Fruit fly (Drosophila melanogaster) Kc167 (cell line): ENCODE results near the gene subdued.

Experiments
- Myc ChIP-seq: fragments of >200 bp; optimal IDR thresholded peaks from 2 replicates; lab custom pipeline; 2017; ENCODE audit warnings: missing external identifiers
- Sin3A ChIP-seq: fragments of >200 bp; optimal IDR thresholded peaks from 2 replicates; lab custom pipeline; 2018; ENCODE audit warnings: missing external identifiers
- h ChIP-seq: fragments of >200 bp; optimal IDR thresholded peaks from 3 replicates; lab custom pipeline; 2018; ENCODE audit warnings: missing external identifiers
- insv ChIP-seq: fragments of >200 bp; optimal IDR thresholded peaks from 3 replicates; lab custom pipeline; 2018; ENCODE audit warnings: missing external identifiers
- psq ChIP-seq: fragments of >200 bp; optimal IDR thresholded peaks from 2 replicates; lab custom pipeline; 2017; ENCODE audit warnings: missing external identifiers
- ttk ChIP-seq: sonication (Bioruptor generic); optimal IDR thresholded peaks from 2 replicates; lab custom pipeline; 2017; ENCODE audit warnings: missing external identifiers

The subdued gene

dm6 chr3R:19625300-19626230, 17.0 kb downstream of the subdued start:
- TF ChIP-seq Sin3A (no peak), insv (lab: Kevin White, UChicago) (no peak), h (lab: Kevin White, UChicago) (no peak), psq (lab: Kevin White, UChicago) (no peak), ttk (lab: Kevin White, UChicago) (no peak), Myc (no peak)

DNA sequence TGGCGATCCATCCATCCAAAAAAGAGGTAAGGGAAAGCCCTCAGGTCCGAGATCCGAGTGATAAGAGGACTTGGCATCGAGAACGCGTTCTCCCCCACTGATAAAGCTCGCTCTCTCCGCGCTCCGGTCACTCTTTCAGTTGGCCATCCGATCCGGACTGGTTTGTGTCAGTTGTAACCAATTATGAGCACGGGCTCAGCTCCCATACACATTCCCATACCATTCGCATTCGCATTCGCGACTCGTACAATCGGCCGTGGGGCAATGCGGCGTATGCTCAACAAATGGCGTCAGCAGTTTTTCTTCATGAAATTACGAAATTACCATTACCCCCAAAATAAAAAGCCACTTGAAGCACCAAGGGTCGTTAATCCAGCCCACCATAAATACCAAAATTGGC, 18.0 kb downstream of the subdued start:
- no peak for TF ChIP-seq psq (lab: Kevin White, UChicago)
- TF ChIP-seq insv (lab: Kevin White, UChicago), result no peak
- no peak for TF ChIP-seq Sin3A
- TF ChIP-seq h (lab: Kevin White, UChicago), result no peak
- no peak for TF ChIP-seq Myc
- no peak for TF ChIP-seq ttk (lab: Kevin White, UChicago)

DNA sequence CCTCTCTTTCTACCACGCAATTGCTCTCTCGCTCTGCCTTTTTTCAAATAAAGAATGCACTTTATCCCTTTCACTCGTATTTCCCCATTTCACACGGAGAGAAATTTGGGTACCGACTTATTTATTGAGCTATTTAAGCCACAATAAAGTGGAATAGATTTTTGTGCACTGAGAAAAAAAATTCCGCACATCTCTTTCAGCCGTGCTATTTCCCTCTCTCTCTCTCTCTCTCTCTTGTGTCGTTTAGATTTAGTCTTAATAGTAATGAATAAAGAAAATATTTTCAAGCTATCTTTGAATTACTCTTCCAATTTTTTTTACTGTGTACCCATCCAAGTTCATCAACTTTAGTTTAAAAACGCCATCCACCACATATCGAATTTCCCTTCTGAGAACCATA, 18.9 kb downstream of the subdued start:
- no peak for TF ChIP-seq h (lab: Kevin White, UChicago)
- TF ChIP-seq psq (lab: Kevin White, UChicago), result no peak
- no peak for TF ChIP-seq ttk (lab: Kevin White, UChicago)
- TF ChIP-seq Myc, result no peak
- no peak for TF ChIP-seq insv (lab: Kevin White, UChicago)
- TF ChIP-seq Sin3A, result no peak

DNA sequence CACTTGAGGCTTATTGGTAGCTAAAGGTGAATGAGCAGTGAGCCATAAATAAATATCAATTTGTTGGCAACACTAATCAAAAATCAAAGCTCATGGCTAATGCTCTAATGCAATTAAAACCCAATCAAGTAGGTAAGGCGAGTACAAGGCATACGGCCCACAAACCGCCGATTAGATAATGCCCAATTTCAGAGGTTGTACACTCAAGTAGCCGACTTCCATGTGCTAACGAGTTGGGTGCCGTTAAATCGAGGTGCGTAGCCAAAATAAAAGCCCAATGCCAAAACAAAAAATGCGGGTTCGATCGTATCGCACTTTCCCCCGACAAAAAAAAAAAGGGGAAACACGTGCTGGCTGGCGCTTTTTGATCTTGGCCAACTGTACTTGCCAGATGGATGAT, 20.5 kb downstream of the subdued start:
- TF ChIP-seq psq (lab: Kevin White, UChicago) (no peak), insv (lab: Kevin White, UChicago) (no peak), Sin3A (no peak), ttk (lab: Kevin White, UChicago) (no peak), Myc (no peak), h (lab: Kevin White, UChicago) (no peak)

- TF ChIP-seq insv (lab: Kevin White, UChicago) (no peak), ttk (lab: Kevin White, UChicago) (no peak), psq (lab: Kevin White, UChicago) (no peak), Myc (no peak), h (lab: Kevin White, UChicago) (no peak), Sin3A (no peak)
Measured at dm6 chr3R:19620953-19621352, 21.6 kb downstream of the subdued start.

- TF ChIP-seq ttk (lab: Kevin White, UChicago), result no peak
- TF ChIP-seq Sin3A, result no peak
- TF ChIP-seq psq (lab: Kevin White, UChicago), result no peak
- no peak for TF ChIP-seq Myc
- no peak for TF ChIP-seq h (lab: Kevin White, UChicago)
- no peak for TF ChIP-seq insv (lab: Kevin White, UChicago)
Measured at dm6 chr3R:19619908-19620307, 22.6 kb downstream of the subdued start.

dm6 chr3R:19612908-19613431, 29.6 kb downstream of the subdued start, which contains the start of gene CG16727:
Gene CG16727 (plus strand): TSS chr3R:19613381.
- TF ChIP-seq h (lab: Kevin White, UChicago) (no peak), insv (lab: Kevin White, UChicago) (no peak), Sin3A (no peak), ttk (lab: Kevin White, UChicago) (no peak), Myc (no peak), psq (lab: Kevin White, UChicago) (no peak)

DNA sequence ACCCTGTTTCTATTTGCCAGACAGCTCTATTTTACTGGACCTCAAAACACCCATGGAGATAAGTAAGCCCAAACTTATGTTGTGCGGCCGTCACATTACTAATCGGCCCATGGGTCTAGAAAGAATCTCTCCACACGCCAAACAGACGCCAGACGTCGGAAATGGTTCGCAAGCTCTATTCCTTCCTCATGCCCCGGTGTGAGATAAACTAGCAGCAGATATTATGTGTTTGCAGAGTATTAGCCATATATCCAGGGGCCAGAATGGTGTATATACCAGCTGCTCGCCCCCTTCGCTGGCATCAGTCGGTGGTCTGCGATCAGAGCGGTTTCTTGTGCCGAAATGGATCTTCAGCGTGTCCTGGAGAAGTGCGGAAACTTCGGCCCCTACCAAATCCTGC, 32.6 kb downstream of the subdued start, which contains the start of gene CG17752:
CG17752 (plus strand) TSS at position 301 of the 400 bp plus-strand sequence.
- TF ChIP-seq ttk (lab: Kevin White, UChicago) (no peak), h (lab: Kevin White, UChicago) (no peak), psq (lab: Kevin White, UChicago) (no peak), Sin3A (no peak), insv (lab: Kevin White, UChicago) (no peak)

DNA sequence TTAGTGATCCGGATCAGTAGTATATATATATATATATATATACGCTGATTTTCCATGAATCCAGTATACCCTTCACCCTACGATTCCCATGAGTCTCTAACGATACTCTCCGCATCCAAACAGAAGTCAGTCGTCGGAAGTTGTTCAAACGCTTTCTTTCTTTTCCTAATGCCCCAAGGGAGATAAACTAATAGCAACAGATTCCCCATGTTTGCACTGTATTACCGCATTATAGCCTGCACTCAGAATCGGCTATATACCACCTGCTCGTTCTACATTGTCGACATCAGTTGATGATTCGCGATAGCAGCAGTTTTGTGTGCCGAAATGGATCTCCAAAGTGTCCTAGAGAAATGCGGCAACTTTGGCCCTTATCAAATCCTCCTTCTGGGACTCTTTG, 35.6 kb downstream of the subdued start, which contains the start of gene CG17751:
CG17751 (plus strand) TSS at position 301 of the 400 bp plus-strand sequence.
- TF ChIP-seq psq (lab: Kevin White, UChicago), result no peak
- no peak for TF ChIP-seq h (lab: Kevin White, UChicago)
- no peak for TF ChIP-seq ttk (lab: Kevin White, UChicago)
- no peak for TF ChIP-seq Myc
- TF ChIP-seq Sin3A, result no peak

dm6 chr3R:19602996-19603395, 39.5 kb downstream of the subdued start, which contains the start of gene CG7342:
Gene CG7342 (plus strand): TSS chr3R:19603375.
- TF ChIP-seq Myc (no peak), ttk (lab: Kevin White, UChicago) (no peak), h (lab: Kevin White, UChicago) (no peak), insv (lab: Kevin White, UChicago) (no peak), psq (lab: Kevin White, UChicago) (no peak), Sin3A (no peak)

dm6 chr3R:19600335-19600734, 42.2 kb downstream of the subdued start, which contains the start of gene CG7333:
Gene CG7333 (plus strand): TSS chr3R:19600635.
- TF ChIP-seq insv (lab: Kevin White, UChicago), result no peak
- TF ChIP-seq psq (lab: Kevin White, UChicago), result no peak
- no peak for TF ChIP-seq Sin3A
- TF ChIP-seq ttk (lab: Kevin White, UChicago), result no peak

- no peak for TF ChIP-seq insv (lab: Kevin White, UChicago)
- TF ChIP-seq psq (lab: Kevin White, UChicago), result no peak
- no peak for TF ChIP-seq Myc
- no peak for TF ChIP-seq Sin3A
- no peak for TF ChIP-seq h (lab: Kevin White, UChicago)
- no peak for TF ChIP-seq ttk (lab: Kevin White, UChicago)
Measured at dm6 chr3R:19598855-19599254, 43.7 kb downstream of the subdued start, which contains the start of gene Cpr92A. Gene Cpr92A (minus strand): TSS chr3R:19598955.
